Worm (Caenorhabditis elegans): ENCODE results near the gene grl-6.

- TF ChIP-seq W03F9.2 (tag; optimal IDR thresholded peaks at IDR 0.05) (no peak), him-1 (tag; optimal IDR thresholded peaks at IDR 0.05) (no peak)
Observed at ce11 chrX:6437545-6437944, 13.2 kb downstream of the grl-6 start, which contains the start of gene K10C2.8.

All from whole organism, L4/young adult.